Fruit fly (Drosophila melanogaster) S2 (cell line): ENCODE measurements around the gene odd.

Source experiments
- CG8478 ChIP-seq: fragments of >200 bp; optimal IDR thresholded peaks from 2 replicates; lab custom pipeline; 2018
- CTCF ChIP-seq, 2 experiments: fragments of >200 bp; optimal IDR thresholded peaks; 2 replicates each; lab custom pipeline; 2018

DNA sequence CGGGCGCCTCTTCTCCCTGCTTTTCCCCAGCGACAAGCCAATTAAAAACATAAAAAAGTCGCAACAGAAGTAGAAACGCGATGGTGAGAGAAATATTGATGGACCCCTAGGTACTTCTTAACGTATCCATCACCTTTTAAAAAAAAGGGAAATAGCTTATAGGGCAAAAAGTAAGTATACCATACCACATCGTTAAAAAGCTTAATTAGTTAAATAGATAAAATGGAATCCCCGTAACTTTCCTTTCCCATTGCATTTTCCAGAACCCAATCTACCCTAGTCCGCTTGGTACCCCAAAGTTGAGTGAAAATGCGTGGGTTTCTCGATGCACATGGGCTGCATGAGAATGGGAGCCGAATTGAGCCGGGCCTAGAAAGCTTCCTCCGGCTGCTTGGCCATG is 11.9 kb downstream of the odd start:
- TF ChIP-seq CTCF (optimal IDR thresholded peaks at IDR 0.05; lab: Kevin White, UChicago) (no peak), CG8478 (lab: Kevin White, UChicago) (no peak)
